Fruit fly (Drosophila melanogaster) Kc167 (cell line): ENCODE measurements around the gene Sfmbt.

ENCODE experiments used
- h ChIP-seq: fragments of >200 bp; optimal IDR thresholded peaks from 3 replicates; lab custom pipeline; 2018; ENCODE audit warnings: missing external identifiers
- ttk ChIP-seq: sonication (Bioruptor generic); optimal IDR thresholded peaks from 2 replicates; lab custom pipeline; 2017; ENCODE audit warnings: missing external identifiers

DNA sequence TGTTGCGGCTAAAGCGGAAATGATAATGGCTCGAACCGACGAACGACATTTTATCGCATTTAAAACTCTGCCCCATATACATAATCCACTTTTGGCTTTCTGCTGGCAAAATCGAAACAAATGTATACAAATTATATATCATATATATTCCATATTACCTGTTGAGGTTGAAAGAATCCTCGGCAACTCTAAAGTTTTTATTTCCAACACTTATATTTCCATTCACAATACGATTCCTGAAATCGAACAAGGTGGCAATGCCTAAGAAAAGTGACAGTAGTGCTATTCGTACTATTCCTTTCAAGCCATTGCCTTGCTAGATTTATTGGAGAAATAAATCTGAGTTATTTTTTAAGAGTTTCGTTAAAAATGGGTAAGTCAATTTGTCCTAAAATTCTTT, 18.1 kb downstream of the Sfmbt start, which contains the start of gene Pk34A:
- no peak for TF ChIP-seq ttk
- TF ChIP-seq h (lab: Kevin White, UChicago): no peak
